Fruit fly (Drosophila melanogaster): ENCODE data around the gene Septin4.

The Septin4 gene

DNA sequence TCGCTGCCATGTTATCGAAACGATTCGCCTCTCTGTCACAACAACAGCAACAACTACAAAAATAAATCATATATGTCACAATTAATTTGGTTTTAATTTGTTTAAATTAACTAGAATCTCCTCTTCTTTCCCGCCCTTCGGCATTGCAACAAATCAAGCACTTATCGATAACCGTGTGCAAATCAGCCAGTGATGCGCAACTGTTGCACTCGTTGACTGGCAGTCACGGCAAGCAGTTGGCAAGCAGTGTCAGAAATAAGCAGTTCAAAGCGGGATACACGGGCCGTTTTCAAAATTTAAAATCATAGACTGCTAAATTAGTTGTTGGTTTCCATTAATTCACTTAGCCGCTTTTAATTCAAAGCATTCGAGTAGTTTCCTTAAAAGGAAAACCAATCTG is 11.2 kb downstream of the Septin4 start, which contains the start of gene Axs (continued):
- no peak for TF ChIP-seq CG11696 (GFP tag; IDR thresholded peaks at IDR 0.05)
- peak in 1 of 3 experiments; percentile 43 for TF ChIP-seq Stat92E (GFP tag; optimal IDR thresholded peaks at IDR 0.05)
- TF ChIP-seq CG11560 (tag; IDR thresholded peaks at IDR 0.05): no peak
- TF ChIP-seq dmrt11E (tag; optimal IDR thresholded peaks at IDR 0.05): no peak
- TF ChIP-seq CG6254 (GFP tag; optimal IDR thresholded peaks at IDR 0.05): no peak
- no peak for TF ChIP-seq D (optimal IDR thresholded peaks at IDR 0.05)
- TF ChIP-seq D (GFP tag; optimal IDR thresholded peaks at IDR 0.05): no peak
- peak; percentile 41 for TF ChIP-seq YL-1 (GFP tag; optimal IDR thresholded peaks at IDR 0.05)
- no peak for TF ChIP-seq org-1 (GFP tag; optimal IDR thresholded peaks at IDR 0.05)
- TF ChIP-seq CG4404 (GFP tag; IDR thresholded peaks at IDR 0.05): no peak
- TF ChIP-seq D19A (tag; optimal IDR thresholded peaks at IDR 0.05): no peak
- peak; percentile 99 for TF ChIP-seq CG12155 (GFP tag; optimal IDR thresholded peaks at IDR 0.05)
- TF ChIP-seq Sox102F (GFP tag; optimal IDR thresholded peaks at IDR 0.05): no peak
- TF ChIP-seq Bdp1 (GFP tag; optimal IDR thresholded peaks at IDR 0.05): no peak
- TF ChIP-seq E2f1 (GFP tag; IDR thresholded peaks at IDR 0.05): no peak; the same call in 1 of the 2 replicates
- no peak for TF ChIP-seq CG7271 (tag; optimal IDR thresholded peaks at IDR 0.05)
- TF ChIP-seq grn (GFP tag; optimal IDR thresholded peaks at IDR 0.05): no peak
- peak; percentile 37 for TF ChIP-seq pb (GFP tag; optimal IDR thresholded peaks at IDR 0.05)
- TF ChIP-seq CG13624 (GFP tag; optimal IDR thresholded peaks at IDR 0.05): peak; percentile 6
- peak; percentile 98 for TF ChIP-seq Dp (GFP tag; optimal IDR thresholded peaks at IDR 0.05)
- TF ChIP-seq CG13123 (GFP tag; optimal IDR thresholded peaks at IDR 0.05): no peak
- TF ChIP-seq CG8359 (GFP tag; optimal IDR thresholded peaks at IDR 0.05; ENCODE audit: borderline replicate concordance): no peak
- TF ChIP-seq HHEX (GFP tag; optimal IDR thresholded peaks at IDR 0.05): no peak
- TF ChIP-seq schlank (tag; optimal IDR thresholded peaks at IDR 0.05): no peak
- TF ChIP-seq wek (GFP tag; optimal IDR thresholded peaks at IDR 0.05): no peak
- no peak for TF ChIP-seq sim (GFP tag; IDR thresholded peaks at IDR 0.05)
- no peak for TF ChIP-seq CG8765 (GFP tag; IDR thresholded peaks at IDR 0.05)
- TF ChIP-seq CG8089 (GFP tag; optimal IDR thresholded peaks at IDR 0.05): no peak
- no peak for TF ChIP-seq pros (GFP tag; optimal IDR thresholded peaks at IDR 0.05)
- no peak for TF ChIP-seq Aef1 (GFP tag; IDR thresholded peaks at IDR 0.05)
- TF ChIP-seq CG7963 (GFP tag; IDR thresholded peaks at IDR 0.05; ENCODE audit: partially characterized antibody): peak; percentile 60; the same call in 1 of the 3 replicates
- TF ChIP-seq CG4820 (GFP tag; optimal IDR thresholded peaks at IDR 0.05): no peak
- no peak for TF ChIP-seq CG11247 (GFP tag; IDR thresholded peaks at IDR 0.05)
- TF ChIP-seq Hr51 (GFP tag; optimal IDR thresholded peaks at IDR 0.05): peak in 1 of 2 experiments; percentile 3
- TF ChIP-seq CG9609 (GFP tag; optimal IDR thresholded peaks at IDR 0.05): no peak
- peak; percentile 9 for TF ChIP-seq Nf-YC (tag; optimal IDR thresholded peaks at IDR 0.05)
- TF ChIP-seq Asciz (GFP tag; optimal IDR thresholded peaks at IDR 0.05): no peak
- TF ChIP-seq vvl (GFP tag; IDR thresholded peaks at IDR 0.05): peak; percentile 76
- TF ChIP-seq CG43689 (GFP tag; IDR thresholded peaks at IDR 0.05): no peak
- no peak for TF ChIP-seq tgo (GFP tag; IDR thresholded peaks at IDR 0.05)
- TF ChIP-seq HLH54F (GFP tag; optimal IDR thresholded peaks at IDR 0.05): no peak
- no peak for TF ChIP-seq CG6175 (GFP tag; IDR thresholded peaks at IDR 0.05)
- TF ChIP-seq CG12236 (GFP tag; optimal IDR thresholded peaks at IDR 0.05): no peak
- TF ChIP-seq CG31388 (GFP tag; optimal IDR thresholded peaks at IDR 0.05): no peak
- TF ChIP-seq CG6813 (GFP tag; optimal IDR thresholded peaks at IDR 0.05): no peak
- TF ChIP-seq cwo (GFP tag; optimal IDR thresholded peaks at IDR 0.05): no peak
- peak; percentile 27 for TF ChIP-seq Mad (GFP tag; optimal IDR thresholded peaks at IDR 0.05)
- peak; percentile 51 for TF ChIP-seq HmgZ (tag; optimal IDR thresholded peaks at IDR 0.05)
- TF ChIP-seq tio (GFP tag; optimal IDR thresholded peaks at IDR 0.05): no peak
- TF ChIP-seq ash1 (GFP tag; optimal IDR thresholded peaks at IDR 0.05): no peak
- peak; percentile 75 for TF ChIP-seq CG6791 (GFP tag; IDR thresholded peaks at IDR 0.05; ENCODE audit: partially characterized antibody)

Data from whole organism, embryonic.